Worm (Caenorhabditis elegans) whole organism, L4/young adult: ENCODE measurements around the gene Y57A10C.1.

ENCODE experiments used
- dao-5 ChIP-seq: sonication (generic microtip); optimal IDR thresholded peaks from 2 replicates; lab custom pipeline; 2016; ENCODE audit warnings: missing genotype, missing genetic modification characterization, moderate library complexity, missing compliant biosample characterization
- him-1 ChIP-seq: sonication (generic microtip); optimal IDR thresholded peaks from 2 replicates; lab custom pipeline; 2016; ENCODE audit warnings: missing genotype, missing genetic modification reagents, missing genetic modification characterization, missing compliant biosample characterization

DNA sequence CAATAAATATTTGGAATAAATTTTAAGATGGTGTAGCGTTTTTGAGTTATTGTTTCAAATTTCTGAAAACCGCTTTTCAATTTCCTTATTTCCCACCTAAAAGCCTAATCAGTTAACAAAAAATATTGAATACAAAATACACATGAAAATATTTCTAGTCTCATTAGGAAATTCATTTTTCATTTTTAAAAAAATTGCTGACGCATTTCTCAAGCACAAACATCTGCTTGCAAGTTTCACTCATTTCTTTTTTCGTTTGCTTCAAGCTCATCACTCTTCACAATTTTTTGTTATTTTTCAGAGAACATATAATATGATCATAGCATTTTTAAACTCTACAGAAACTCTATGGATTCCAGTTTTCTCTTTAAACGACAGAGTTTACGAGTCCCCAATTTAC lies 24.3 kb downstream of the Y57A10C.1 start, which contains the start of gene sre-41:
- TF ChIP-seq him-1 (tag; lab: Kevin White, UChicago), result no peak
- TF ChIP-seq dao-5 (tag; lab: Kevin White, UChicago), result no peak
